Worm (Caenorhabditis elegans): ENCODE results near the gene egl-27.

- no peak for TF ChIP-seq flt-1 (GFP tag; IDR thresholded peaks at IDR 0.05)
- TF ChIP-seq B0310.2 (tag; optimal IDR thresholded peaks at IDR 0.05): no peak
- no peak for TF ChIP-seq sea-1 (GFP tag; conservative IDR thresholded peaks at IDR 0.05)
- TF ChIP-seq ceh-13 (GFP tag; optimal IDR thresholded peaks at IDR 0.05): no peak
- TF ChIP-seq ets-7 (tag; optimal IDR thresholded peaks at IDR 0.05): no peak
- TF ChIP-seq hnd-1 (tag; optimal IDR thresholded peaks at IDR 0.05): no peak
- TF ChIP-seq ama-1 (optimal IDR thresholded peaks at IDR 0.05): no peak
- no peak for TF ChIP-seq hmg-4 (GFP tag; optimal IDR thresholded peaks at IDR 0.05)
- no peak for TF ChIP-seq hmbx-1 (tag; optimal IDR thresholded peaks at IDR 0.05)
Observed at ce11 chrII:6863652-6864051, 28.8 kb downstream of the egl-27 start, which contains the start of gene aff-1.
